Worm (Caenorhabditis elegans): ENCODE measurements around the gene srg-58.

DNA sequence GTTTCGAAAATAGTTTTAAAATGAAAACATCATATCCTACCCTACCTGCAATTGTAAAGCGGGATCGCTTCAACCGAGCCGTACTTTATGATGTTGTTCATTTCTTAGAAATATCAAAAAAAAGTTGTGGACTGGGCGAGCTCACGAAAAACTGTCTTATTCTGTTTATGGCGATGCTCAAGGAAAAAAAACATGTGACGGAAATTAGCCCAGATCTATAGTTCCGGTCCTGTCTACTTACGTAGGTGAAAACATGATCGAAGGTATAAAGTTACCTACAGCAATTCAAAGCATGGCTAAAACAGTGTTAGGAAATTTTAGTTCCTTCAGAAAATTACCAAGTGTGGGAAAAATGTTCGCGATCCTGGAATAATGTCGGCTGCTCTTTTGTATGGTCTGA lies 38.6 kb downstream of the srg-58 start, which contains the start of gene srt-27:
- no peak for TF ChIP-seq efl-3 (GFP tag; optimal IDR thresholded peaks at IDR 0.05)
- no peak for TF ChIP-seq ceh-8 (GFP tag; optimal IDR thresholded peaks at IDR 0.05)
- TF ChIP-seq ceh-82 (tag; optimal IDR thresholded peaks at IDR 0.05), result no peak
- no peak for TF ChIP-seq hpl-2 (GFP tag; optimal IDR thresholded peaks at IDR 0.05)
- TF ChIP-seq nhr-77 (tag; optimal IDR thresholded peaks at IDR 0.05), result no peak

Data from whole organism, L1 larva.